Worm (Caenorhabditis elegans): ENCODE data around the gene F55C12.4.

The F55C12.4 gene

DNA sequence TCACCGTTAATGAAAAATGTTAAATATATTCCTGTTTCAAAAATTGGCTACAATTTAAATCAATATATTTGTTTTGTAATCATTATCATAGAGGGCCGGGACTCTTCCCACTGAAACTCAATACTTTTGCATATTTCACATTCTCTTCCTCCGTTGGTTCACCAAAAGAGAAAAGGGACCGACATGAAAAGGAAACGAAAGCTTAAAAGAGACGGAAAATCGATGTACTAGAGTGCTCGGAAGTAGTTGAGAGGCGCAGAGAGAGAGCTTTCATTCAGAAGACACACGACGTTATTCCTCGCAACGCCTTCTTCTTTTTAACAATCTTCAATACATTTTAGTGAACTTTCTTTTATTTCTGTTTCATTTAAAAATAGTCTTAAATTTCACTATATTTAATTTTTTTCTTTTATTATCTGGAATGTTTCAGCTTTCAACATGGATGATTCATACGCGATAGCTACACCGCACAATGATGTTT lies 37.9 kb downstream of the F55C12.4 start, which contains the start of gene ehs-1:
ehs-1 (plus strand) TSS at position 431 of the 481 bp plus-strand sequence.
- peak; percentile 84 for TF ChIP-seq ceh-48 (tag; optimal IDR thresholded peaks at IDR 0.05)
- no peak for TF ChIP-seq pax-1 (tag; optimal IDR thresholded peaks at IDR 0.05)
- no peak for TF ChIP-seq sox-4 (tag; optimal IDR thresholded peaks at IDR 0.05)
- no peak for TF ChIP-seq F13H6.1 (tag; optimal IDR thresholded peaks at IDR 0.05)
- no peak for TF ChIP-seq fax-1 (tag; optimal IDR thresholded peaks at IDR 0.05)
- no peak for TF ChIP-seq syd-9 (tag; optimal IDR thresholded peaks at IDR 0.05)

DNA sequence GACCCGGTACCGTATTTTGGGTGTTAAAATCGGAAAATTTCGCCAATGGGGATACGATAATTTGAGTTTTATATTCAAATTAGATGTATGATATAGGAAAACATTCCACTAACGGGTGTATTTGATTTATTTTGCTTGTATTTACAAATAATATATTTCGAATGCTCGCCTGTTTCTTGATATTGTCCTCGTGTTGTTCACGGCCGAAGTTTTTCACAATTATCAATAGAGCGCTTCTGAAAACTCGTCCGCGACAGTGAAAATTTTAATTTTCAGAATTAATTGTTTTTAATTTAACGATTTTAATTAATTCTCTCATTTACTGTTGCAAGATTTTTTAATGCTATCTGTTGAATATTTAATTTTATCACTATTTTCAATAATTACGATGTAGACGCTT lies 38.6 kb downstream of the F55C12.4 start:
- TF ChIP-seq elt-2 (tag; optimal IDR thresholded peaks at IDR 0.05) = no peak
- no peak for TF ChIP-seq ztf-16 (tag; optimal IDR thresholded peaks at IDR 0.05)
- TF ChIP-seq ceh-18 (tag; optimal IDR thresholded peaks at IDR 0.05) = no peak
- peak; percentile 68 for TF ChIP-seq C08G9.2 (tag; optimal IDR thresholded peaks at IDR 0.05)
- TF ChIP-seq ceh-45 (GFP tag; IDR thresholded peaks at IDR 0.05) = no peak
- peak; percentile 71 for TF ChIP-seq ceh-31 (tag; optimal IDR thresholded peaks at IDR 0.05)
- TF ChIP-seq unc-42 (tag; optimal IDR thresholded peaks at IDR 0.05) = peak; percentile 13
- TF ChIP-seq ref-2 (tag; optimal IDR thresholded peaks at IDR 0.05) = peak; percentile 48
- peak; percentile 63 for TF ChIP-seq ets-4 (tag; optimal IDR thresholded peaks at IDR 0.05)
- TF ChIP-seq ceh-19 (GFP tag; optimal IDR thresholded peaks at IDR 0.05) = no peak
- TF ChIP-seq tbx-2 (tag; optimal IDR thresholded peaks at IDR 0.05) = peak; percentile 65
- TF ChIP-seq syd-9 (tag; optimal IDR thresholded peaks at IDR 0.05) = no peak
- no peak for TF ChIP-seq npax-4 (tag; optimal IDR thresholded peaks at IDR 0.05)
- TF ChIP-seq fkh-6 (tag; optimal IDR thresholded peaks at IDR 0.05) = peak; percentile 12
- TF ChIP-seq ceh-30 (tag; optimal IDR thresholded peaks at IDR 0.05) = no peak
- peak; percentile 11 for TF ChIP-seq hlh-8 (tag; optimal IDR thresholded peaks at IDR 0.05)
- no peak for TF ChIP-seq Y22D7AL.16 (tag; optimal IDR thresholded peaks at IDR 0.05)
- TF ChIP-seq pag-3 (tag; optimal IDR thresholded peaks at IDR 0.05; ENCODE audit: borderline replicate concordance) = no peak
- peak; percentile 24 for TF ChIP-seq zip-5 (tag; optimal IDR thresholded peaks at IDR 0.05)
- TF ChIP-seq lin-11 (tag; optimal IDR thresholded peaks at IDR 0.05) = no peak
- no peak for TF ChIP-seq tbx-7 (tag; optimal IDR thresholded peaks at IDR 0.05)
- TF ChIP-seq gmeb-2 (tag; optimal IDR thresholded peaks at IDR 0.05) = no peak
- no peak for TF ChIP-seq K02D7.2 (tag; optimal IDR thresholded peaks at IDR 0.05)
- no peak for TF ChIP-seq odd-2 (tag; optimal IDR thresholded peaks at IDR 0.05)
- TF ChIP-seq hlh-15 (tag; optimal IDR thresholded peaks at IDR 0.05) = no peak
- TF ChIP-seq ceh-2 (tag; optimal IDR thresholded peaks at IDR 0.05) = peak; percentile 70
- no peak for TF ChIP-seq ceh-24 (tag; optimal IDR thresholded peaks at IDR 0.05)
- peak; percentile 26 for TF ChIP-seq ceh-14 (tag; optimal IDR thresholded peaks at IDR 0.05)
- TF ChIP-seq ama-1 (optimal IDR thresholded peaks at IDR 0.05) = no peak
- TF ChIP-seq K09A11.1 (tag; optimal IDR thresholded peaks at IDR 0.05; ENCODE audit: insufficient read depth) = no peak
- no peak for TF ChIP-seq nhr-232 (tag; optimal IDR thresholded peaks at IDR 0.05)
- no peak for TF ChIP-seq pha-2 (tag; optimal IDR thresholded peaks at IDR 0.05)
- TF ChIP-seq ceh-34 (tag; optimal IDR thresholded peaks at IDR 0.05) = no peak

DNA sequence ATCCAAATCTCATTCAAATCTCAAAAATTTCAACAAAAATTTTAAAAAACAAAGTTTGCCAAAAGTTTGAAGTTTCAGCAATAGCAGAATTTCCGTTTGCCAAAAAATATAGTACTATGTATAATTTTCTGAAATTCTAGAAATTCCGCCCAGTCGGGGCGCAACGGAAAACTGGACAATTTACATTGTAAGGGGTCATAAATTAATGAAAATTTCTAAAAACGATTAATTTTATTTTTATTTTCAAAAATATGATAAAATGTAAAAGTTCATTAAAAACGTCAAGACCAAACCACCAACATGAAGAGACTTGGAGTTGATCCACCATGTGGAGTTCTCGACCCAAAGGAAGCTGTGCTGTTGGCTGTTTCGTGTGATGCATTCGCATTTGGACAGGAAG lies 39.9 kb downstream of the F55C12.4 start, which contains the start of gene ZK1248.4:
ZK1248.4 (plus strand) TSS at position 301 of the 400 bp plus-strand sequence.
- TF ChIP-seq pros-1 (tag; optimal IDR thresholded peaks at IDR 0.05) (no peak), ceh-31 (tag; optimal IDR thresholded peaks at IDR 0.05) (no peak)

DNA sequence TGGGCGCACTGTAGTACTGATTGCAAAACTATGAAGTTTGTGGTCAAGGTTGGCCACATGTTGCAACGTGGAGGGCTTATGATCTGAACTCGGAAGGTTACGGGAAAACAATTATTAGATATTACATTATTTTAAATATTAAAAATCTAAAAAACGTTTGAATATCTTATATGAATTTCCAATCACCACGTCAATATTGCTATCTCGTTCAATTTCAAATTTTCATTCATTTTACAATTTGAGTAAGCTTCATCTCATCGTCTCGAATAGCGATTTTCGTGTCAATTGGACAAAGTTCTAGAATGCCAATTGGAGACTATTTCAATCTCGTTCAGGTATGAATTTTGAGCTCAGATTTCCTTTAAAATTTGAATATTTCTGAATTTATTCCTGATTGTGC lies 41.9 kb downstream of the F55C12.4 start, which contains the start of gene ZK1248.20:
ZK1248.20 (plus strand) TSS at position 301 of the 400 bp plus-strand sequence.
- no peak for TF ChIP-seq sox-4 (tag; optimal IDR thresholded peaks at IDR 0.05)
- no peak for TF ChIP-seq hlh-8 (tag; optimal IDR thresholded peaks at IDR 0.05)
- no peak for TF ChIP-seq tbx-7 (tag; optimal IDR thresholded peaks at IDR 0.05)
- TF ChIP-seq ceh-19 (GFP tag; optimal IDR thresholded peaks at IDR 0.05) = no peak
- TF ChIP-seq ceh-31 (tag; optimal IDR thresholded peaks at IDR 0.05) = no peak
- no peak for TF ChIP-seq sox-2 (GFP tag; IDR thresholded peaks at IDR 0.05)
- TF ChIP-seq hlh-13 (GFP tag; optimal IDR thresholded peaks at IDR 0.05) = no peak
- TF ChIP-seq nhr-11 (tag; optimal IDR thresholded peaks at IDR 0.05) = no peak
- TF ChIP-seq C38D4.7 (GFP tag; optimal IDR thresholded peaks at IDR 0.05) = no peak
- no peak for TF ChIP-seq elt-2 (tag; optimal IDR thresholded peaks at IDR 0.05)
- TF ChIP-seq hlh-30 (tag; optimal IDR thresholded peaks at IDR 0.05; ENCODE audit: insufficient read depth) = no peak
- TF ChIP-seq unc-3 (GFP tag; conservative IDR thresholded peaks at IDR 0.05) = no peak
- TF ChIP-seq unc-3 (tag; optimal IDR thresholded peaks at IDR 0.05) = no peak
- no peak for TF ChIP-seq unc-55 (GFP tag; optimal IDR thresholded peaks at IDR 0.05)
- no peak for TF ChIP-seq sdc-2 (tag; optimal IDR thresholded peaks at IDR 0.05)
